Fruit fly (Drosophila melanogaster) whole organism, prepupa: ENCODE results near the gene Hrd3.

Experiments used
- CG10631 ChIP-seq: fragments of 200-800 bp; sonication (Bioruptor generic); optimal IDR thresholded peaks from 2 replicates; lab custom pipeline; 2016; ENCODE audit warnings: missing biosample characterization, missing genetic modification characterization
- CG10669 ChIP-seq: fragments of 200-800 bp; sonication (Bioruptor generic); optimal IDR thresholded peaks from 3 replicates; lab custom pipeline; 2018; ENCODE audit warnings: missing biosample characterization, mild to moderate bottlenecking, missing genetic modification characterization, moderate library complexity
- CG11762 ChIP-seq: fragments of 200-800 bp; sonication (Bioruptor generic); optimal IDR thresholded peaks from 3 replicates; lab custom pipeline; 2016; ENCODE audit warnings: missing biosample characterization, missing genetic modification characterization; ENCODE audit not compliant: insufficient read depth
- CG15336 ChIP-seq: fragments of 200-800 bp; sonication (Bioruptor generic); IDR thresholded peaks from 2 replicates; pipeline ENCODE4 v1.3.6; 2022; ENCODE audit warnings: missing biosample characterization, missing genetic modification characterization
- CG1621 ChIP-seq: fragments of 200-800 bp; sonication (Bioruptor generic); optimal IDR thresholded peaks from 3 replicates; lab custom pipeline; 2018; ENCODE audit warnings: missing biosample characterization, mild to moderate bottlenecking, missing genetic modification characterization
- CG31627 ChIP-seq: fragments of 200-800 bp; sonication (Bioruptor generic); optimal IDR thresholded peaks from 3 replicates; lab custom pipeline; 2016; ENCODE audit warnings: missing biosample characterization, missing genetic modification characterization
- CG32006 ChIP-seq: fragments of 200-800 bp; sonication (Bioruptor generic); optimal IDR thresholded peaks from 3 replicates; lab custom pipeline; 2017; ENCODE audit warnings: missing biosample characterization, mild to moderate bottlenecking, missing genetic modification characterization
- CG34406 ChIP-seq: fragments of 200-800 bp; sonication (Bioruptor generic); optimal IDR thresholded peaks from 3 replicates; lab custom pipeline; 2016; ENCODE audit warnings: missing biosample characterization, missing genetic modification characterization
- CG4318 ChIP-seq: fragments of 200-800 bp; sonication (Bioruptor generic); optimal IDR thresholded peaks from 3 replicates; lab custom pipeline; 2017; ENCODE audit warnings: missing biosample characterization, mild to moderate bottlenecking, missing genetic modification characterization
- CG6163 ChIP-seq: fragments of 200-800 bp; sonication (Bioruptor generic); IDR thresholded peaks from 3 replicates; pipeline ENCODE4 v1.3.6; 2022; ENCODE audit warnings: missing biosample characterization, missing genetic modification characterization
- CG6276 ChIP-seq: fragments of 200-800 bp; sonication (Bioruptor generic); optimal IDR thresholded peaks from 2 replicates; lab custom pipeline; 2017; ENCODE audit warnings: missing biosample characterization, mild to moderate bottlenecking, missing genetic modification characterization
- CG6792 ChIP-seq: fragments of 200-800 bp; sonication (Bioruptor generic); optimal IDR thresholded peaks from 3 replicates; lab custom pipeline; 2016; ENCODE audit warnings: missing biosample characterization, missing genetic modification characterization
- CG6808 ChIP-seq: fragments of 200-800 bp; sonication (Bioruptor generic); optimal IDR thresholded peaks from 3 replicates; lab custom pipeline; 2017; ENCODE audit warnings: missing biosample characterization, missing genetic modification characterization, mild to moderate bottlenecking, moderate library complexity, missing genetic modification reagents
- CG6854 ChIP-seq: fragments of 200-800 bp; sonication (Bioruptor generic); optimal IDR thresholded peaks from 2 replicates; lab custom pipeline; 2017; ENCODE audit warnings: missing biosample characterization, mild to moderate bottlenecking, missing genetic modification characterization
- CG7368 ChIP-seq: fragments of 200-800 bp; sonication (Bioruptor generic); optimal IDR thresholded peaks from 3 replicates; lab custom pipeline; 2016; ENCODE audit warnings: missing biosample characterization, missing genetic modification characterization
- CG8119 ChIP-seq: fragments of 200-800 bp; sonication (Bioruptor generic); IDR thresholded peaks from 3 replicates; pipeline ENCODE4 v1.3.6; 2022; ENCODE audit warnings: missing biosample characterization, missing genetic modification characterization
- CG8319 ChIP-seq: fragments of 200-800 bp; sonication (Bioruptor generic); optimal IDR thresholded peaks from 3 replicates; lab custom pipeline; 2016; ENCODE audit warnings: missing biosample characterization, missing genetic modification characterization
- CG8632 ChIP-seq: fragments of 200-800 bp; sonication (Bioruptor generic); optimal IDR thresholded peaks from 3 replicates; lab custom pipeline; 2016; ENCODE audit warnings: missing biosample characterization, missing genetic modification characterization
- CG9139 ChIP-seq: fragments of 200-800 bp; sonication (Bioruptor generic); optimal IDR thresholded peaks from 3 replicates; lab custom pipeline; 2017; ENCODE audit warnings: missing biosample characterization, mild to moderate bottlenecking, missing genetic modification characterization
- Eip75B ChIP-seq: fragments of 200-800 bp; sonication (Bioruptor generic); optimal IDR thresholded peaks from 3 replicates; lab custom pipeline; 2016; ENCODE audit warnings: missing biosample characterization, missing genetic modification characterization
- Eip78C ChIP-seq: fragments of 200-800 bp; sonication (Bioruptor generic); peaks from one replicate; lab custom pipeline; 2016; ENCODE audit warnings: missing biosample characterization, missing genetic modification characterization
- Eip93F ChIP-seq: fragments of 200-800 bp; sonication (Bioruptor generic); optimal IDR thresholded peaks from 2 replicates; lab custom pipeline; 2016; ENCODE audit warnings: missing biosample characterization, mild to moderate bottlenecking, missing genetic modification characterization
- Ets21C ChIP-seq: fragments of 200-800 bp; sonication (Bioruptor generic); optimal IDR thresholded peaks from 3 replicates; lab custom pipeline; 2016; ENCODE audit warnings: missing biosample characterization, missing genetic modification characterization
- Gug ChIP-seq: fragments of 200-800 bp; sonication (Bioruptor generic); IDR thresholded peaks from 2 replicates; pipeline ENCODE4 v1.3.6; 2022; ENCODE audit warnings: missing biosample characterization, missing genetic modification characterization
- Hr38 ChIP-seq: sonication (Bioruptor generic); optimal IDR thresholded peaks from 2 replicates; lab custom pipeline; 2016; ENCODE audit warnings: missing biosample characterization, missing genetic modification characterization
- Hr39 ChIP-seq: fragments of 200-800 bp; sonication (Bioruptor generic); optimal IDR thresholded peaks from 2 replicates; lab custom pipeline; 2016; ENCODE audit warnings: missing biosample characterization, missing genetic modification characterization
- Hr4 ChIP-seq: fragments of 200-800 bp; sonication (Bioruptor generic); optimal IDR thresholded peaks from 3 replicates; lab custom pipeline; 2016; ENCODE audit warnings: missing biosample characterization, missing genetic modification characterization
- OdsH ChIP-seq: fragments of 200-800 bp; sonication (Bioruptor generic); optimal IDR thresholded peaks from 3 replicates; lab custom pipeline; 2016; ENCODE audit warnings: missing biosample characterization, missing genetic modification characterization
- Smox ChIP-seq: fragments of 200-800 bp; sonication (Bioruptor generic); optimal IDR thresholded peaks from 3 replicates; lab custom pipeline; 2016; ENCODE audit warnings: missing biosample characterization, missing genetic modification characterization
- Sox102F ChIP-seq: fragments of 200-800 bp; sonication (Bioruptor generic); optimal IDR thresholded peaks from 2 replicates; lab custom pipeline; 2016; ENCODE audit warnings: missing biosample characterization, mild to moderate bottlenecking, missing genetic modification characterization
- Sox14 ChIP-seq: fragments of 200-800 bp; sonication (Bioruptor generic); optimal IDR thresholded peaks from 3 replicates; lab custom pipeline; 2016; ENCODE audit warnings: missing biosample characterization, missing genetic modification characterization
- Sox15 ChIP-seq: fragments of 200-800 bp; sonication (Bioruptor generic); optimal IDR thresholded peaks from 3 replicates; lab custom pipeline; 2016; ENCODE audit warnings: missing biosample characterization, missing genetic modification characterization
- achi ChIP-seq: fragments of 200-800 bp; sonication (Bioruptor generic); optimal IDR thresholded peaks from 3 replicates; lab custom pipeline; 2016; ENCODE audit warnings: missing biosample characterization, missing genetic modification characterization
- acj6 ChIP-seq: fragments of 200-800 bp; sonication (Bioruptor generic); optimal IDR thresholded peaks from 3 replicates; lab custom pipeline; 2016; ENCODE audit warnings: missing biosample characterization, missing genetic modification characterization
- cyc ChIP-seq: fragments of 200-800 bp; sonication (Bioruptor generic); optimal IDR thresholded peaks from 3 replicates; lab custom pipeline; 2016; ENCODE audit warnings: missing biosample characterization, missing genetic modification characterization
- dac ChIP-seq: fragments of 200-800 bp; sonication (Bioruptor generic); optimal IDR thresholded peaks from 2 replicates; lab custom pipeline; 2017; ENCODE audit warnings: missing biosample characterization, mild to moderate bottlenecking, missing genetic modification characterization
- dsx ChIP-seq: fragments of 200-800 bp; optimal IDR thresholded peaks from 3 replicates; lab custom pipeline; 2019; ENCODE audit warnings: missing biosample characterization, mild to moderate bottlenecking, missing genetic modification characterization, moderate library complexity; ENCODE audit not compliant: poor library complexity, severe bottlenecking
- eg ChIP-seq: fragments of 200-800 bp; sonication (Bioruptor generic); IDR thresholded peaks from 3 replicates; pipeline ENCODE4 v1.3.6; 2022; ENCODE audit warnings: missing biosample characterization, missing genetic modification characterization
- esn ChIP-seq: fragments of 200-800 bp; sonication (Bioruptor generic); optimal IDR thresholded peaks from 2 replicates; lab custom pipeline; 2016; ENCODE audit warnings: missing biosample characterization, mild to moderate bottlenecking, missing genetic modification characterization, moderate library complexity
- fd59A ChIP-seq: fragments of 200-800 bp; sonication (Bioruptor generic); optimal IDR thresholded peaks from 2 replicates; lab custom pipeline; 2017; ENCODE audit warnings: missing biosample characterization, mild to moderate bottlenecking, missing genetic modification characterization, missing genetic modification reagents
- fd85E ChIP-seq: fragments of 200-800 bp; sonication (Bioruptor generic); optimal IDR thresholded peaks from 3 replicates; lab custom pipeline; 2016; ENCODE audit warnings: missing biosample characterization, missing genetic modification characterization
- fkh ChIP-seq: fragments of 200-800 bp; sonication (Bioruptor generic); optimal IDR thresholded peaks from 3 replicates; lab custom pipeline; 2017; ENCODE audit warnings: missing biosample characterization, mild to moderate bottlenecking, missing genetic modification characterization, moderate library complexity
- lz ChIP-seq: fragments of 200-800 bp; sonication (Bioruptor generic); optimal IDR thresholded peaks from 3 replicates; lab custom pipeline; 2016; ENCODE audit warnings: missing biosample characterization, missing genetic modification characterization
- net ChIP-seq: fragments of 200-800 bp; sonication (Bioruptor generic); optimal IDR thresholded peaks from 3 replicates; lab custom pipeline; 2016; ENCODE audit warnings: missing biosample characterization, missing genetic modification characterization
- pdm3 ChIP-seq: fragments of 200-800 bp; sonication (Bioruptor generic); optimal IDR thresholded peaks from 3 replicates; lab custom pipeline; 2016; ENCODE audit warnings: missing biosample characterization, missing genetic modification characterization
- salr ChIP-seq, 2 experiments: fragments of 200-800 bp; sonication (Bioruptor generic); optimal IDR thresholded peaks; 3 replicates each; lab custom pipeline; 2016 to 2018; ENCODE audit warnings: missing biosample characterization in 2 of 2, missing genetic modification characterization in 2 of 2, mild to moderate bottlenecking in 1 of 2
- spab ChIP-seq: fragments of 200-800 bp; sonication (Bioruptor generic); optimal IDR thresholded peaks from 2 replicates; lab custom pipeline; 2017; ENCODE audit warnings: missing biosample characterization, mild to moderate bottlenecking, missing genetic modification characterization, missing genetic modification reagents
- topi ChIP-seq: fragments of 200-800 bp; sonication (Bioruptor generic); optimal IDR thresholded peaks from 3 replicates; lab custom pipeline; 2016; ENCODE audit warnings: missing biosample characterization, missing genetic modification characterization
- vri ChIP-seq: fragments of 200-800 bp; sonication (Bioruptor generic); optimal IDR thresholded peaks from 3 replicates; lab custom pipeline; 2016; ENCODE audit warnings: missing biosample characterization, mild to moderate bottlenecking, missing genetic modification characterization

Gene Hrd3

DNA sequence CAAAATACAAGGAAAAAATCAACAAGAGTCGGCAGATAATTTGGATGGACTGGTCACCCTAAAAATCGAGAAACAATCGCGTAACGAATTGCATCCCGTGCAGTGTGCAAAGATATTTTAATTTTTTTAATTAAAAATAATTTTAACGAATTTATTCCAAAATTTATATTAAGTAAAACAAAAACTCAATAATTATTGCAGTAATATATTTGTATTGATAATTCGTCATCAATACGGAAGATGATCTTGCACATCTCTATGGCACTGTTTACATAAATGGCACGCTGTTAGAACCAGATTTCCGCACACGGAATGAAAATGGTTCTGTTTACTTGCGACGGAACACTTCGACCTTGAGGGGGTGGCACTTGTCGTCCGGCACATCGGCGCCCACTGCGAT lies 14.5 kb upstream of the Hrd3 start, which contains the start of gene tst (continued):
- no peak for TF ChIP-seq Ets21C (GFP tag; lab: Kevin White, UChicago)
- peak; percentile 85 for TF ChIP-seq dsx (GFP tag; lab: Kevin White, UChicago)
- TF ChIP-seq CG1621 = peak; percentile 61
- TF ChIP-seq net (GFP tag; lab: Kevin White, UChicago) = peak; percentile 83
- TF ChIP-seq Hr4 (GFP tag; lab: Kevin White, UChicago) = no peak
- peak; percentile 96 for TF ChIP-seq eg (GFP tag; lab: Robert Waterston, UW)
- TF ChIP-seq CG4318 = peak; percentile 85

dm6 chr3R:23767417-23767853 lies 9.1 kb upstream of the Hrd3 start, which contains the start of the genes CG10214 and CG10375:
CG10214 (minus strand) TSS chr3R:23767488.
CG10375 (plus strand) TSS chr3R:23767712.
- TF ChIP-seq CG15336 (peak; percentile 45; the same call in 1 of the 2 replicates), CG32006 (GFP tag; lab: Kevin White, UChicago) (peak; percentile 58), CG11762 (peak; percentile 0), Smox (GFP tag; lab: Kevin White, UChicago) (peak; percentile 60), Hr38 (peak; percentile 8), CG10631 (GFP tag; lab: Kevin White, UChicago) (peak; percentile 74), Sox14 (peak; percentile 81), Ets21C (GFP tag; lab: Kevin White, UChicago) (no peak), CG31627 (GFP tag; lab: Kevin White, UChicago) (peak; percentile 79), CG6163 (GFP tag; lab: Robert Waterston, UW) (peak; percentile 74), Sox102F (GFP tag; lab: Kevin White, UChicago) (peak; percentile 59), lz (GFP tag; lab: Kevin White, UChicago) (peak; percentile 81), Hr39 (GFP tag; lab: Kevin White, UChicago) (peak; percentile 72), net (GFP tag; lab: Kevin White, UChicago) (peak; percentile 22), pdm3 (peak; percentile 72), CG8319 (GFP tag; lab: Kevin White, UChicago) (peak; percentile 46), dsx (GFP tag; lab: Kevin White, UChicago) (peak; percentile 43), fd85E (GFP tag; lab: Kevin White, UChicago) (no peak), eg (GFP tag; lab: Robert Waterston, UW) (peak; percentile 73; the same call in 2 of the 3 replicates), Gug (GFP tag; lab: Robert Waterston, UW) (peak; percentile 57; the same call in 1 of the 2 replicates), spab (no peak), CG10669 (peak; percentile 50), CG6854 (GFP tag; lab: Kevin White, UChicago) (peak; percentile 52), CG8119 (GFP tag; lab: Robert Waterston, UW) (peak; percentile 53; the same call in 1 of the 3 replicates), fd59A (GFP tag; lab: Kevin White, UChicago) (no peak), CG6276 (GFP tag; lab: Kevin White, UChicago) (no peak), dac (GFP tag; lab: Kevin White, UChicago) (peak; percentile 45), Eip78C (GFP tag; lab: Kevin White, UChicago) (peak; percentile 80), CG34406 (peak; percentile 60), Eip93F (GFP tag; lab: Kevin White, UChicago) (no peak), acj6 (peak; percentile 67), fkh (peak; percentile 88), CG7368 (GFP tag; lab: Kevin White, UChicago) (peak; percentile 60), Sox15 (peak; percentile 44), achi (GFP tag; lab: Kevin White, UChicago) (peak; percentile 61), CG6808 (peak; percentile 14), vri (GFP tag; lab: Kevin White, UChicago) (peak; percentile 72), CG6792 (GFP tag; lab: Kevin White, UChicago) (peak; percentile 56), CG8632 (peak; percentile 50), CG1621 (peak; percentile 41), OdsH (peak; percentile 71), esn (GFP tag; lab: Kevin White, UChicago) (peak; percentile 84), salr (GFP tag; optimal IDR thresholded peaks at IDR 0.05; lab: Kevin White, UChicago) (peak; percentile 5 to 21), CG4318 (no peak), cyc (GFP tag; lab: Kevin White, UChicago) (peak; percentile 72), topi (GFP tag; lab: Kevin White, UChicago) (peak; percentile 71), CG9139 (GFP tag; lab: Kevin White, UChicago) (no peak), Eip75B (GFP tag; lab: Kevin White, UChicago) (peak; percentile 58)
